Worm (Caenorhabditis elegans) whole organism, late embryonic: Measurements from ENCODE around the gene wrt-7.

ENCODE experiments used
- ceh-18 ChIP-seq: sonication (generic microtip); optimal IDR thresholded peaks from 2 replicates; lab custom pipeline; 2016; ENCODE audit warnings: missing genetic modification characterization, missing compliant biosample characterization
- hlh-8 ChIP-seq: sonication (generic microtip); optimal IDR thresholded peaks from 2 replicates; lab custom pipeline; 2016; ENCODE audit warnings: missing genotype, missing genetic modification characterization, missing compliant biosample characterization
- lin-11 ChIP-seq: fragments of 200-800 bp; sonication (Bioruptor generic); optimal IDR thresholded peaks from 2 replicates; lab custom pipeline; 2018; ENCODE audit warnings: mild to moderate bottlenecking, missing genetic modification characterization, missing compliant biosample characterization
- pha-4 ChIP-seq: fragments of 150-350 bp; optimal IDR thresholded peaks from 2 replicates; lab custom pipeline; 2018; ENCODE audit warnings: missing biosample characterization, missing genetic modification reagents, missing genetic modification characterization
- ref-2 ChIP-seq: sonication (generic microtip); optimal IDR thresholded peaks from 2 replicates; lab custom pipeline; 2016; ENCODE audit warnings: missing genetic modification characterization, missing compliant biosample characterization

- TF ChIP-seq lin-11 (no peak), pha-4 (no peak), hlh-8 (tag; lab: Kevin White, UChicago) (no peak), ref-2 (tag; lab: Kevin White, UChicago) (no peak), ceh-18 (tag; lab: Kevin White, UChicago) (no peak)
Observed at ce11 chrV:15384733-15385132, 47.4 kb upstream of the wrt-7 start, which contains the start of gene str-102.
